Worm (Caenorhabditis elegans): Measurements from ENCODE around the gene hal-3.

Gene hal-3

ce11 chrII:9621913-9622348, 5.0 kb upstream of the hal-3 start (continued):
- TF ChIP-seq unc-39 (tag; optimal IDR thresholded peaks at IDR 0.05), result no peak
- TF ChIP-seq attf-4 (tag; optimal IDR thresholded peaks at IDR 0.05), result no peak
- TF ChIP-seq madf-5 (GFP tag; IDR thresholded peaks at IDR 0.05), result no peak
- TF ChIP-seq Y75B8A.6 (GFP tag; IDR thresholded peaks at IDR 0.05), result no peak
- no peak for TF ChIP-seq lin-38 (GFP tag; IDR thresholded peaks at IDR 0.05)
- no peak for TF ChIP-seq nhr-77 (tag; optimal IDR thresholded peaks at IDR 0.05)
- peak; percentile 12 for TF ChIP-seq mes-2 (tag; optimal IDR thresholded peaks at IDR 0.05; ENCODE audit: poor library complexity, severe bottlenecking)
- TF ChIP-seq snpc-4 (tag; optimal IDR thresholded peaks at IDR 0.05), result no peak
- peak; percentile 22 for TF ChIP-seq nhr-11 (tag; optimal IDR thresholded peaks at IDR 0.05)
- no peak for TF ChIP-seq dpl-1 (GFP tag; optimal IDR thresholded peaks at IDR 0.05)
- no peak for TF ChIP-seq gei-8 (GFP tag; optimal IDR thresholded peaks at IDR 0.05)
- TF ChIP-seq sdz-12 (GFP tag; optimal IDR thresholded peaks at IDR 0.05), result no peak
- no peak for TF ChIP-seq tag-97 (GFP tag; IDR thresholded peaks at IDR 0.05)
- TF ChIP-seq ceh-44 (GFP tag; IDR thresholded peaks at IDR 0.05), result no peak
- TF ChIP-seq Y48G9A.11 (GFP tag; IDR thresholded peaks at IDR 0.05), result no peak
- no peak for TF ChIP-seq ceh-20 (GFP tag; IDR thresholded peaks at IDR 0.05)
- TF ChIP-seq ztf-11 (tag; optimal IDR thresholded peaks at IDR 0.05), result no peak
- TF ChIP-seq nhr-42 (GFP tag; IDR thresholded peaks at IDR 0.05), result no peak
- TF ChIP-seq Y105C5A.15 (GFP tag; IDR thresholded peaks at IDR 0.05), result no peak
- TF ChIP-seq dmd-6 (GFP tag; IDR thresholded peaks at IDR 0.05), result peak; percentile 76
- TF ChIP-seq hmg-1.1 (GFP tag; IDR thresholded peaks at IDR 0.05), result no peak
- TF ChIP-seq rbr-2 (tag; optimal IDR thresholded peaks at IDR 0.05), result no peak
- TF ChIP-seq ceh-28 (tag; optimal IDR thresholded peaks at IDR 0.05), result no peak
- peak in 1 of 2 experiments; percentile 61 for TF ChIP-seq unc-62 (GFP tag; optimal IDR thresholded peaks at IDR 0.05 in 1 of 2)
- no peak for TF ChIP-seq unc-62 (tag; optimal IDR thresholded peaks at IDR 0.05)
- peak; percentile 39 for TF ChIP-seq mep-1 (tag; optimal IDR thresholded peaks at IDR 0.05)
- no peak for TF ChIP-seq nhr-76 (tag; optimal IDR thresholded peaks at IDR 0.05)
- no peak for TF ChIP-seq F26F4.8 (GFP tag; conservative IDR thresholded peaks at IDR 0.05)
- no peak for TF ChIP-seq zip-11 (GFP tag; IDR thresholded peaks at IDR 0.05)
- no peak for TF ChIP-seq egl-43 (GFP tag; IDR thresholded peaks at IDR 0.05)
- TF ChIP-seq duxl-1 (tag; optimal IDR thresholded peaks at IDR 0.05; ENCODE audit: poor library complexity), result no peak
- no peak for TF ChIP-seq jun-1 (tag; optimal IDR thresholded peaks at IDR 0.05)
- no peak for TF ChIP-seq F10B5.3 (tag; optimal IDR thresholded peaks at IDR 0.05)
- TF ChIP-seq ama-1 (optimal IDR thresholded peaks at IDR 0.05), result no peak
- no peak for TF ChIP-seq R02D3.7 (tag; optimal IDR thresholded peaks at IDR 0.05)
- TF ChIP-seq vab-7 (GFP tag; IDR thresholded peaks at IDR 0.05), result no peak
- TF ChIP-seq ces-1 (GFP tag; optimal IDR thresholded peaks at IDR 0.05), result no peak
- no peak for TF ChIP-seq nhr-6 (tag; optimal IDR thresholded peaks at IDR 0.05)
- TF ChIP-seq madf-9 (GFP tag; conservative IDR thresholded peaks at IDR 0.05), result no peak
- TF ChIP-seq hlh-30 (tag; optimal IDR thresholded peaks at IDR 0.05; ENCODE audit: insufficient read depth), result peak; percentile 92
- TF ChIP-seq ZK546.5 (tag; optimal IDR thresholded peaks at IDR 0.05), result no peak
- TF ChIP-seq daf-16 (GFP tag; optimal IDR thresholded peaks at IDR 0.05), result peak in 1 of 2 experiments; percentile 34
- peak; percentile 29 for TF ChIP-seq daf-16 (tag; optimal IDR thresholded peaks at IDR 0.05)
- TF ChIP-seq arid-1 (GFP tag; conservative IDR thresholded peaks at IDR 0.05), result no peak
- TF ChIP-seq dve-1 (tag; optimal IDR thresholded peaks at IDR 0.05; ENCODE audit: insufficient read depth), result peak; percentile 63
- TF ChIP-seq ZK337.2 (GFP tag; IDR thresholded peaks at IDR 0.05), result no peak
- TF ChIP-seq ceh-32 (tag; optimal IDR thresholded peaks at IDR 0.05; ENCODE audit: poor library complexity), result no peak
- TF ChIP-seq lsy-2 (tag; optimal IDR thresholded peaks at IDR 0.05), result no peak
- no peak for TF ChIP-seq nhr-48 (tag; optimal IDR thresholded peaks at IDR 0.05)
- no peak for TF ChIP-seq mxl-3 (GFP tag; optimal IDR thresholded peaks at IDR 0.05)
- peak; percentile 56 for TF ChIP-seq T20F7.1 (GFP tag; optimal IDR thresholded peaks at IDR 0.05)
- no peak for TF ChIP-seq lin-29 (GFP tag; IDR thresholded peaks at IDR 0.05)
- no peak for TF ChIP-seq daf-12 (tag; optimal IDR thresholded peaks at IDR 0.05)

Measured in whole organism, L4 larva.